Worm (Caenorhabditis elegans): ENCODE measurements around the gene F26G1.3.

ce11 chrII:4791272-4791671 lies 32.7 kb downstream of the F26G1.3 start, which contains the start of gene F26G1.1:
- peak; percentile 59 for TF ChIP-seq hmg-4 (GFP tag; optimal IDR thresholded peaks at IDR 0.05)
- TF ChIP-seq ama-1 (optimal IDR thresholded peaks at IDR 0.05): no peak
- TF ChIP-seq hmbx-1 (tag; optimal IDR thresholded peaks at IDR 0.05): no peak
- no peak for TF ChIP-seq tbx-11 (GFP tag; IDR thresholded peaks at IDR 0.05)
- TF ChIP-seq B0310.2 (tag; optimal IDR thresholded peaks at IDR 0.05): no peak
- TF ChIP-seq sea-1 (GFP tag; conservative IDR thresholded peaks at IDR 0.05): no peak
- no peak for TF ChIP-seq aly-1 (tag; optimal IDR thresholded peaks at IDR 0.05)
- TF ChIP-seq hnd-1 (tag; optimal IDR thresholded peaks at IDR 0.05): no peak
